Fruit fly (Drosophila melanogaster) whole organism, adult: ENCODE results near the gene Rab3-GAP.

Experiments used
- CG11617 ChIP-seq: fragments of 200-800 bp; sonication (Bioruptor generic); optimal IDR thresholded peaks from 2 replicates; lab custom pipeline; 2017; ENCODE audit warnings: mild to moderate bottlenecking, missing biosample characterization, missing genetic modification reagents, missing genetic modification characterization
- CG12768 ChIP-seq: fragments of 200-800 bp; sonication (Bioruptor generic); optimal IDR thresholded peaks from 2 replicates; lab custom pipeline; 2017; ENCODE audit warnings: missing biosample characterization, missing genetic modification characterization, mild to moderate bottlenecking, moderate library complexity, missing genetic modification reagents
- CG14711 ChIP-seq: fragments of 200-800 bp; sonication (Bioruptor generic); optimal IDR thresholded peaks from 2 replicates; lab custom pipeline; 2018; ENCODE audit warnings: missing biosample characterization, mild to moderate bottlenecking, missing genetic modification characterization, moderate library complexity
- CG1620 ChIP-seq: fragments of 200-800 bp; sonication (Bioruptor generic); optimal IDR thresholded peaks from 2 replicates; lab custom pipeline; 2016; ENCODE audit warnings: missing biosample characterization, missing genetic modification characterization
- CG33017 ChIP-seq: fragments of 200-800 bp; sonication (Bioruptor generic); optimal IDR thresholded peaks from 2 replicates; lab custom pipeline; 2018; ENCODE audit warnings: missing biosample characterization, mild to moderate bottlenecking, missing genetic modification characterization, moderate library complexity
- CG5204 ChIP-seq: fragments of 200-800 bp; sonication (Bioruptor generic); optimal IDR thresholded peaks from 2 replicates; lab custom pipeline; 2016; ENCODE audit warnings: missing biosample characterization, missing genetic modification characterization
- CG7045 ChIP-seq: fragments of 200-800 bp; sonication (Bioruptor generic); optimal IDR thresholded peaks from 2 replicates; lab custom pipeline; 2017; ENCODE audit warnings: missing biosample characterization, mild to moderate bottlenecking, missing genetic modification characterization
- CG7101 ChIP-seq: fragments of 200-800 bp; sonication (Bioruptor generic); optimal IDR thresholded peaks from 2 replicates; lab custom pipeline; 2018; ENCODE audit warnings: missing biosample characterization, mild to moderate bottlenecking, missing genetic modification characterization, moderate library complexity
- Clk ChIP-seq: fragments of 200-800 bp; sonication (Bioruptor generic); optimal IDR thresholded peaks from 2 replicates; lab custom pipeline; 2017; ENCODE audit warnings: missing biosample characterization, missing genetic modification characterization
- Crg-1 ChIP-seq: fragments of 200-800 bp; sonication (Bioruptor generic); optimal IDR thresholded peaks from 2 replicates; lab custom pipeline; 2016; ENCODE audit warnings: missing biosample characterization, missing genetic modification characterization
- Hr96 ChIP-seq: fragments of 200-800 bp; sonication (Bioruptor generic); optimal IDR thresholded peaks from 2 replicates; lab custom pipeline; 2016; ENCODE audit warnings: missing biosample characterization, missing genetic modification characterization
- Mnt ChIP-seq: fragments of 200-800 bp; sonication (Bioruptor generic); optimal IDR thresholded peaks from 2 replicates; lab custom pipeline; 2016; ENCODE audit warnings: missing biosample characterization, mild to moderate bottlenecking, missing genetic modification characterization
- bab1 ChIP-seq: fragments of 200-800 bp; sonication (Bioruptor generic); optimal IDR thresholded peaks from 3 replicates; lab custom pipeline; 2019; ENCODE audit warnings: missing biosample characterization, mild to moderate bottlenecking, missing genetic modification characterization, moderate library complexity
- cic ChIP-seq: fragments of 200-800 bp; sonication (Bioruptor generic); optimal IDR thresholded peaks from 2 replicates; lab custom pipeline; 2017; ENCODE audit warnings: missing biosample characterization, mild to moderate bottlenecking, missing genetic modification characterization, moderate library complexity
- cnc ChIP-seq, 2 experiments: fragments of >200 bp; optimal IDR thresholded peaks; 2 replicates each; lab custom pipeline; 2017
- kay ChIP-seq: fragments of 200-800 bp; sonication (Bioruptor generic); peaks from one replicate; lab custom pipeline; 2016; ENCODE audit warnings: missing biosample characterization, missing genetic modification characterization, borderline replicate concordance
- ovo ChIP-seq: fragments of 200-800 bp; sonication (Bioruptor generic); optimal IDR thresholded peaks from 2 replicates; lab custom pipeline; 2016; ENCODE audit warnings: missing biosample characterization, missing genetic modification characterization
- pad ChIP-seq: fragments of 200-800 bp; sonication (Bioruptor generic); optimal IDR thresholded peaks from 3 replicates; lab custom pipeline; 2017; ENCODE audit warnings: missing biosample characterization, missing genetic modification characterization, mild to moderate bottlenecking, moderate library complexity, missing genetic modification reagents
- tj ChIP-seq: fragments of 200-800 bp; sonication (Bioruptor generic); optimal IDR thresholded peaks from 3 replicates; lab custom pipeline; 2017; ENCODE audit warnings: missing biosample characterization, mild to moderate bottlenecking, missing genetic modification characterization, moderate library complexity
- toe ChIP-seq: fragments of 200-800 bp; sonication (Bioruptor generic); optimal IDR thresholded peaks from 2 replicates; lab custom pipeline; 2016; ENCODE audit warnings: missing biosample characterization, missing genetic modification characterization

Gene Rab3-GAP

dm6 chr2L:12063035-12063434 lies at the start of gene Rab3-GAP:
Gene Rab3-GAP, minus strand, starts transcription at chr2L:12063184.
- no peak for TF ChIP-seq CG7045 (GFP tag; lab: Kevin White, UChicago)
- no peak for TF ChIP-seq toe (GFP tag; lab: Kevin White, UChicago)
- peak; percentile 13 for TF ChIP-seq CG7101 (tag; lab: Kevin White, UChicago)
- TF ChIP-seq CG5204 (GFP tag; lab: Kevin White, UChicago), result no peak
- peak; percentile 29 for TF ChIP-seq CG14711 (tag; lab: Kevin White, UChicago)
- TF ChIP-seq cnc (optimal IDR thresholded peaks at IDR 0.05; lab: Kevin White, UChicago), result no peak
- TF ChIP-seq CG1620 (GFP tag; lab: Kevin White, UChicago), result no peak
- peak; percentile 47 for TF ChIP-seq bab1 (GFP tag; lab: Kevin White, UChicago)
- no peak for TF ChIP-seq CG12768 (GFP tag; lab: Kevin White, UChicago)
- no peak for TF ChIP-seq cic
- TF ChIP-seq CG11617 (GFP tag; lab: Kevin White, UChicago), result peak; percentile 20

- no peak for TF ChIP-seq Crg-1 (GFP tag; lab: Kevin White, UChicago)
- no peak for TF ChIP-seq CG7045 (GFP tag; lab: Kevin White, UChicago)
- TF ChIP-seq CG7101 (tag; lab: Kevin White, UChicago), result no peak
- no peak for TF ChIP-seq CG5204 (GFP tag; lab: Kevin White, UChicago)
- no peak for TF ChIP-seq Clk (GFP tag; lab: Kevin White, UChicago)
- no peak for TF ChIP-seq Mnt (GFP tag; lab: Kevin White, UChicago)
- no peak for TF ChIP-seq CG1620 (GFP tag; lab: Kevin White, UChicago)
- TF ChIP-seq CG11617 (GFP tag; lab: Kevin White, UChicago), result no peak
- TF ChIP-seq pad, result no peak
- no peak for TF ChIP-seq CG33017
- no peak for TF ChIP-seq tj (GFP tag; lab: Kevin White, UChicago)
- no peak for TF ChIP-seq ovo (GFP tag; lab: Kevin White, UChicago)
- no peak for TF ChIP-seq cic
- no peak for TF ChIP-seq cnc (optimal IDR thresholded peaks at IDR 0.05; lab: Kevin White, UChicago)
- TF ChIP-seq Hr96, result no peak
- no peak for TF ChIP-seq CG12768 (GFP tag; lab: Kevin White, UChicago)
- no peak for TF ChIP-seq toe (GFP tag; lab: Kevin White, UChicago)
- no peak for TF ChIP-seq kay (GFP tag; lab: Kevin White, UChicago)
- TF ChIP-seq bab1 (GFP tag; lab: Kevin White, UChicago), result no peak
These were observed 47.8 kb upstream of the Rab3-GAP start, which contains the start of gene Phae2 for dm6 chr2L:12110810-12111209. Gene Phae2, plus strand, starts transcription at chr2L:12111110.

- TF ChIP-seq tj (GFP tag; lab: Kevin White, UChicago), result peak; percentile 17
- TF ChIP-seq CG1620 (GFP tag; lab: Kevin White, UChicago), result no peak
- TF ChIP-seq bab1 (GFP tag; lab: Kevin White, UChicago), result peak; percentile 50
- peak; percentile 47 for TF ChIP-seq pad
- TF ChIP-seq CG7101 (tag; lab: Kevin White, UChicago), result peak; percentile 3
- TF ChIP-seq kay (GFP tag; lab: Kevin White, UChicago), result peak; percentile 95
- TF ChIP-seq CG14711 (tag; lab: Kevin White, UChicago), result no peak
These were observed 46.0 kb upstream of the Rab3-GAP start, which contains the start of the genes Rab6 and Phae1 for dm6 chr2L:12108779-12109564. Gene Rab6, minus strand, starts transcription at chr2L:12109116. Gene Phae1, plus strand, starts transcription at chr2L:12109417.

- no peak for TF ChIP-seq bab1 (GFP tag; lab: Kevin White, UChicago)
- no peak for TF ChIP-seq CG11617 (GFP tag; lab: Kevin White, UChicago)
- TF ChIP-seq Mnt (GFP tag; lab: Kevin White, UChicago), result peak; percentile 6
- no peak for TF ChIP-seq CG1620 (GFP tag; lab: Kevin White, UChicago)
- TF ChIP-seq tj (GFP tag; lab: Kevin White, UChicago), result no peak
- peak; percentile 26 for TF ChIP-seq cic
- TF ChIP-seq kay (GFP tag; lab: Kevin White, UChicago), result peak; percentile 96
These were observed 44.1 kb upstream of the Rab3-GAP start for dm6 chr2L:12107087-12107486.

- peak; percentile 69 for TF ChIP-seq pad
- peak; percentile 67 for TF ChIP-seq tj (GFP tag; lab: Kevin White, UChicago)
- peak; percentile 39 for TF ChIP-seq cic
- peak; percentile 87 for TF ChIP-seq Mnt (GFP tag; lab: Kevin White, UChicago)
- peak; percentile 80 for TF ChIP-seq CG7101 (tag; lab: Kevin White, UChicago)
- TF ChIP-seq CG7045 (GFP tag; lab: Kevin White, UChicago), result peak; percentile 89
- TF ChIP-seq CG12768 (GFP tag; lab: Kevin White, UChicago), result peak; percentile 77
- peak; percentile 70 for TF ChIP-seq CG1620 (GFP tag; lab: Kevin White, UChicago)
- TF ChIP-seq kay (GFP tag; lab: Kevin White, UChicago), result no peak
- TF ChIP-seq bab1 (GFP tag; lab: Kevin White, UChicago), result peak; percentile 50
- TF ChIP-seq ovo (GFP tag; lab: Kevin White, UChicago), result peak; percentile 51
- peak; percentile 86 for TF ChIP-seq CG14711 (tag; lab: Kevin White, UChicago)
- peak; percentile 84 for TF ChIP-seq toe (GFP tag; lab: Kevin White, UChicago)
- TF ChIP-seq CG11617 (GFP tag; lab: Kevin White, UChicago), result peak; percentile 76
- TF ChIP-seq CG33017, result peak; percentile 72
- no peak for TF ChIP-seq CG5204 (GFP tag; lab: Kevin White, UChicago)
- peak; percentile 66 for TF ChIP-seq Hr96
- peak; percentile 39 for TF ChIP-seq Clk (GFP tag; lab: Kevin White, UChicago)
- no peak for TF ChIP-seq cnc (optimal IDR thresholded peaks at IDR 0.05; lab: Kevin White, UChicago)
- TF ChIP-seq Crg-1 (GFP tag; lab: Kevin White, UChicago), result peak; percentile 23
These were observed 40.5 kb upstream of the Rab3-GAP start, which contains the start of the genes Patsas and ThrRS for dm6 chr2L:12103231-12104210. Gene Patsas, minus strand, starts transcription at chr2L:12103285. Gene ThrRS, plus strand, starts transcription at chr2L:12103751.
